Worm (Caenorhabditis elegans) whole organism, L4 larva: ENCODE data around the gene Y76B12C.8.

Experiments
- D1046.2 ChIP-seq: fragments of 200-800 bp; sonication (Bioruptor generic); IDR thresholded peaks from 2 replicates; pipeline ENCODE4 v1.3.6; 2022; ENCODE audit warnings: missing genetic modification characterization, missing compliant biosample characterization
- F26F4.8 ChIP-seq: fragments of 200-800 bp; sonication (Bioruptor generic); conservative IDR thresholded peaks from 2 replicates; pipeline ENCODE4 v1.3.6; 2022; ENCODE audit warnings: missing genetic modification characterization, missing compliant biosample characterization
- T26A8.4 ChIP-seq: fragments of 200-800 bp; sonication (Bioruptor generic); IDR thresholded peaks from 2 replicates; pipeline ENCODE4 v1.3.6; 2022; ENCODE audit warnings: missing genetic modification characterization, missing compliant biosample characterization
- Y48G9A.11 ChIP-seq: fragments of 200-800 bp; sonication (Bioruptor generic); IDR thresholded peaks from 2 replicates; pipeline ENCODE4 v1.3.6; 2022; ENCODE audit warnings: missing genetic modification reagents, missing genetic modification characterization, missing compliant biosample characterization
- Y75B8A.6 ChIP-seq: fragments of 200-800 bp; sonication (Bioruptor generic); IDR thresholded peaks from 2 replicates; pipeline ENCODE4 v1.3.6; 2022; ENCODE audit warnings: missing genetic modification reagents, missing genetic modification characterization, missing compliant biosample characterization
- ZK337.2 ChIP-seq: fragments of 200-800 bp; sonication (Bioruptor generic); IDR thresholded peaks from 2 replicates; pipeline ENCODE4 v1.3.6; 2022; ENCODE audit warnings: missing genetic modification reagents, missing genetic modification characterization, missing compliant biosample characterization
- aly-2 ChIP-seq: sonication (generic microtip); optimal IDR thresholded peaks from 2 replicates; lab custom pipeline; 2018; ENCODE audit warnings: missing biosample characterization, missing genetic modification characterization
- ceh-62 ChIP-seq: sonication (generic microtip); optimal IDR thresholded peaks from 2 replicates; lab custom pipeline; 2017; ENCODE audit warnings: missing biosample characterization, missing genetic modification characterization
- ceh-82 ChIP-seq: sonication (generic microtip); optimal IDR thresholded peaks from 2 replicates; lab custom pipeline; 2017; ENCODE audit warnings: missing biosample characterization, missing genetic modification characterization
- daf-12 ChIP-seq: fragments of 150-350 bp; optimal IDR thresholded peaks from 2 replicates; lab custom pipeline; 2014; ENCODE audit warnings: missing biosample characterization, missing genetic modification reagents, missing genetic modification characterization
- daf-16 ChIP-seq, 3 experiments: sonication (generic microtip); optimal IDR thresholded peaks; 2 replicates each; lab custom pipeline; 2016 to 2017; ENCODE audit warnings: missing genetic modification characterization in 3 of 3, missing genetic modification reagents in 3 of 3, mild to moderate bottlenecking in 2 of 3, missing compliant biosample characterization in 2 of 3, missing biosample characterization in 1 of 3, moderate library complexity in 1 of 3
- daf-8 ChIP-seq: fragments of 200-800 bp; sonication (Bioruptor generic); IDR thresholded peaks from 2 replicates; pipeline ENCODE4 v1.3.6; 2022; ENCODE audit warnings: missing genetic modification characterization, missing compliant biosample characterization
- dmd-6 ChIP-seq: fragments of 200-800 bp; sonication (Bioruptor generic); IDR thresholded peaks from 2 replicates; pipeline ENCODE4 v1.3.6; 2022; ENCODE audit warnings: missing genetic modification reagents, missing genetic modification characterization, missing compliant biosample characterization
- dmd-8 ChIP-seq: fragments of 200-800 bp; sonication (Bioruptor generic); IDR thresholded peaks from 2 replicates; pipeline ENCODE4 v1.3.6; 2022; ENCODE audit warnings: missing genetic modification characterization, missing compliant biosample characterization
- dmd-9 ChIP-seq: fragments of 200-800 bp; sonication (Bioruptor generic); IDR thresholded peaks from 2 replicates; pipeline ENCODE4 v1.3.6; 2022; ENCODE audit warnings: missing genetic modification reagents, missing genetic modification characterization, missing compliant biosample characterization
- fkh-10 ChIP-seq: fragments of 150-350 bp; optimal IDR thresholded peaks from 2 replicates; lab custom pipeline; 2014; ENCODE audit warnings: missing biosample characterization, missing genetic modification reagents, missing genetic modification characterization
- gei-8 ChIP-seq: fragments of 200-800 bp; sonication (Bioruptor generic); optimal IDR thresholded peaks from 2 replicates; lab custom pipeline; 2018; ENCODE audit warnings: mild to moderate bottlenecking, missing genetic modification characterization, missing compliant biosample characterization
- hif-1 ChIP-seq, 2 experiments: sonication (generic microtip); optimal IDR thresholded peaks; 2 replicates each; lab custom pipeline; 2016 to 2017; ENCODE audit warnings: missing compliant biosample characterization in 2 of 2, missing genetic modification characterization in 2 of 2, missing genetic modification reagents in 2 of 2, missing genotype in 2 of 2, mild to moderate bottlenecking in 1 of 2
- hlh-11 ChIP-seq: fragments of 200-800 bp; sonication (Bioruptor generic); optimal IDR thresholded peaks from 2 replicates; lab custom pipeline; 2018; ENCODE audit warnings: mild to moderate bottlenecking, missing genetic modification characterization, missing compliant biosample characterization
- lin-15B ChIP-seq: fragments of 150-350 bp; sonication (generic microtip); optimal IDR thresholded peaks from 3 replicates; lab custom pipeline; 2014; ENCODE audit warnings: missing biosample characterization, missing genetic modification characterization
- lsy-2 ChIP-seq, 2 experiments: fragments of 150-350 bp in 1 of 2; sonication (generic microtip) in 1 of 2; optimal IDR thresholded peaks; 2 replicates each; lab custom pipeline; 2014 to 2017; ENCODE audit warnings: missing biosample characterization in 2 of 2, missing genetic modification characterization in 2 of 2
- madf-5 ChIP-seq, 2 experiments: fragments of 200-800 bp; sonication (Bioruptor generic); IDR thresholded peaks; 2 replicates each; pipeline ENCODE4 v1.3.6; 2022; ENCODE audit warnings: missing compliant biosample characterization in 2 of 2, missing genetic modification characterization in 2 of 2
- madf-9 ChIP-seq: fragments of 200-800 bp; sonication (Bioruptor generic); conservative IDR thresholded peaks from 2 replicates; pipeline ENCODE4 v1.3.6; 2022; ENCODE audit warnings: missing genetic modification reagents, missing genetic modification characterization, missing compliant biosample characterization
- mxl-2 ChIP-seq: fragments of 200-800 bp; sonication (Bioruptor generic); conservative IDR thresholded peaks from 2 replicates; pipeline ENCODE4 v1.3.6; 2022; ENCODE audit warnings: missing genetic modification reagents, missing genetic modification characterization, missing compliant biosample characterization
- nhr-10 ChIP-seq: fragments of 150-350 bp; optimal IDR thresholded peaks from 2 replicates; lab custom pipeline; 2014; ENCODE audit warnings: missing biosample characterization, missing genetic modification characterization
- nhr-102 ChIP-seq: sonication (generic microtip); optimal IDR thresholded peaks from 2 replicates; lab custom pipeline; 2016; ENCODE audit warnings: mild to moderate bottlenecking, missing genetic modification characterization, moderate library complexity, missing compliant biosample characterization
- nhr-111 ChIP-seq: fragments of 200-800 bp; sonication (Bioruptor generic); optimal IDR thresholded peaks from 2 replicates; lab custom pipeline; 2018; ENCODE audit warnings: mild to moderate bottlenecking, missing genetic modification characterization, missing compliant biosample characterization
- nhr-237 ChIP-seq: sonication (generic microtip); optimal IDR thresholded peaks from 2 replicates; lab custom pipeline; 2017; ENCODE audit warnings: missing biosample characterization, missing genetic modification characterization
- nhr-25 ChIP-seq: sonication (generic microtip); optimal IDR thresholded peaks from 2 replicates; lab custom pipeline; 2017; ENCODE audit warnings: missing genetic modification characterization, mild to moderate bottlenecking, missing compliant biosample characterization, antibody characterized with exemption, moderate library complexity, borderline replicate concordance; ENCODE audit not compliant: insufficient read depth
- nhr-42 ChIP-seq: fragments of 200-800 bp; sonication (Bioruptor generic); IDR thresholded peaks from 2 replicates; pipeline ENCODE4 v1.3.6; 2022; ENCODE audit warnings: missing genetic modification characterization, missing compliant biosample characterization
- php-3 ChIP-seq: fragments of 200-800 bp; sonication (Bioruptor generic); IDR thresholded peaks from 2 replicates; pipeline ENCODE4 v1.3.6; 2022; ENCODE audit warnings: missing genetic modification reagents, missing genetic modification characterization, missing compliant biosample characterization
- rbr-2 ChIP-seq: sonication (generic microtip); optimal IDR thresholded peaks from 2 replicates; lab custom pipeline; 2016; ENCODE audit warnings: missing genotype, missing genetic modification characterization, missing compliant biosample characterization
- skn-1 ChIP-seq: fragments of 150-350 bp; optimal IDR thresholded peaks from 2 replicates; lab custom pipeline; 2014; ENCODE audit warnings: missing biosample characterization, missing genetic modification characterization
- tag-97 ChIP-seq: fragments of 200-800 bp; sonication (Bioruptor generic); IDR thresholded peaks from 2 replicates; pipeline ENCODE4 v1.3.6; 2022; ENCODE audit warnings: missing genetic modification characterization, missing compliant biosample characterization
- tra-1 ChIP-seq: fragments of 200-800 bp; sonication (Bioruptor generic); IDR thresholded peaks from 2 replicates; pipeline ENCODE4 v1.3.6; 2022; ENCODE audit warnings: missing genetic modification reagents, missing genetic modification characterization, missing compliant biosample characterization
- unc-130 ChIP-seq: sonication (generic microtip); optimal IDR thresholded peaks from 2 replicates; lab custom pipeline; 2016; ENCODE audit warnings: missing genetic modification reagents, missing genetic modification characterization, missing compliant biosample characterization
- unc-39 ChIP-seq: sonication (generic microtip); optimal IDR thresholded peaks from 2 replicates; lab custom pipeline; 2017; ENCODE audit warnings: missing biosample characterization, missing genetic modification characterization
- unc-62 ChIP-seq, 3 experiments: fragments of 150-350 bp in 1 of 3; sonication (generic microtip); optimal IDR thresholded peaks in 2 of 3; peaks in 1 of 3; 1 replicate in 1 of 3; 2 replicates in 2 of 3; lab custom pipeline; 2014 to 2017; ENCODE audit warnings: missing biosample characterization in 3 of 3, missing genetic modification characterization in 3 of 3, missing genetic modification reagents in 3 of 3, missing genotype in 1 of 3
- vab-7 ChIP-seq: fragments of 200-800 bp; sonication (Bioruptor generic); IDR thresholded peaks from 2 replicates; pipeline ENCODE4 v1.3.6; 2022; ENCODE audit warnings: missing genetic modification reagents, missing genetic modification characterization, missing compliant biosample characterization
- ztf-11 ChIP-seq: fragments of 150-350 bp; optimal IDR thresholded peaks from 2 replicates; lab custom pipeline; 2014; ENCODE audit warnings: missing biosample characterization, missing genetic modification characterization

Y76B12C.8 gene

ce11 chrIV:1979782-1980181 lies at the start of gene Y76B12C.8:
Gene Y76B12C.8 (plus strand): TSS chrIV:1979988.
- TF ChIP-seq dmd-6 (GFP tag; lab: Robert Waterston, UW) (no peak), hlh-11 (tag; lab: Kevin White, UChicago) (no peak), unc-62 (GFP tag; optimal IDR thresholded peaks at IDR 0.05 in 1 of 2; lab: Kevin White, UChicago) (peak in 1 of 2 experiments; percentile 94), unc-62 (tag; optimal IDR thresholded peaks at IDR 0.05; lab: Kevin White, UChicago) (no peak), ZK337.2 (GFP tag; lab: Robert Waterston, UW) (no peak)
- TF ChIP-seq, all 104 proteins: peak for 1

- TF ChIP-seq nhr-102 (tag; lab: Kevin White, UChicago), result no peak
- peak in 1 of 2 experiments; percentile 97 for TF ChIP-seq unc-62 (GFP tag; optimal IDR thresholded peaks at IDR 0.05 in 1 of 2; lab: Kevin White, UChicago)
- no peak for TF ChIP-seq unc-62 (tag; optimal IDR thresholded peaks at IDR 0.05; lab: Kevin White, UChicago)
Observed at ce11 chrIV:1945200-1945599, 34.6 kb upstream of the Y76B12C.8 start.

ce11 chrIV:1947891-1948290 lies 31.9 kb upstream of the Y76B12C.8 start, which contains the start of gene tsen-54:
Gene tsen-54 (plus strand): TSS chrIV:1948191.
- no peak for TF ChIP-seq nhr-42 (GFP tag; lab: Robert Waterston, UW)
- no peak for TF ChIP-seq nhr-10 (tag; lab: Kevin White, UChicago)
- no peak for TF ChIP-seq hlh-11 (tag; lab: Kevin White, UChicago)
- no peak for TF ChIP-seq F26F4.8 (GFP tag; lab: Robert Waterston, UW)
- TF ChIP-seq daf-8, result no peak
- no peak for TF ChIP-seq lsy-2 (tag; optimal IDR thresholded peaks at IDR 0.05; lab: Kevin White, UChicago)
- no peak for TF ChIP-seq unc-39
- TF ChIP-seq nhr-237, result no peak
- TF ChIP-seq hif-1 (tag; optimal IDR thresholded peaks at IDR 0.05; lab: Kevin White, UChicago), result no peak
- no peak for TF ChIP-seq lin-15B (tag; lab: Kevin White, UChicago)
- no peak for TF ChIP-seq mxl-2 (GFP tag; lab: Robert Waterston, UW)
- TF ChIP-seq daf-16 (GFP tag; optimal IDR thresholded peaks at IDR 0.05; lab: Kevin White, UChicago), result no peak
- TF ChIP-seq daf-16 (tag; optimal IDR thresholded peaks at IDR 0.05; lab: Kevin White, UChicago), result no peak
- no peak for TF ChIP-seq ZK337.2 (GFP tag; lab: Robert Waterston, UW)
- no peak for TF ChIP-seq unc-130 (GFP tag; lab: Kevin White, UChicago)

- TF ChIP-seq F26F4.8 (GFP tag; lab: Robert Waterston, UW) (peak; percentile 53; the same call in 1 of the 2 replicates), madf-5 (GFP tag; IDR thresholded peaks at IDR 0.05; lab: Robert Waterston, UW) (0 out of 4 replicates have a peak, but pooled peaks of 1 of the 2 experiments have one; percentile 2), nhr-42 (GFP tag; lab: Robert Waterston, UW) (peak; percentile 20; the same call in 1 of the 2 replicates), php-3 (0 out of 2 replicates have a peak, but pooled peaks have one; percentile 31), vab-7 (0 out of 2 replicates have a peak, but pooled peaks have one; percentile 24), tra-1 (GFP tag; lab: Robert Waterston, UW) (0 out of 2 replicates have a peak, but pooled peaks have one; percentile 21), madf-9 (GFP tag; lab: Robert Waterston, UW) (peak; percentile 15; the same call in 1 of the 2 replicates), Y48G9A.11 (GFP tag; lab: Robert Waterston, UW) (0 out of 2 replicates have a peak, but pooled peaks have one; percentile 27), D1046.2 (GFP tag; lab: Robert Waterston, UW) (peak; percentile 73; the same call in 1 of the 2 replicates)
- TF ChIP-seq, all 104 proteins: peak for 9; not testable (repeated sequence) for 95
Observed at ce11 chrIV:1950617-1951016, 29.2 kb upstream of the Y76B12C.8 start.

- no peak for TF ChIP-seq daf-8
- no peak for TF ChIP-seq dmd-9
- TF ChIP-seq ceh-82 (tag; lab: Kevin White, UChicago), result no peak
- TF ChIP-seq ceh-62 (tag; lab: Kevin White, UChicago), result no peak
- TF ChIP-seq aly-2 (tag; lab: Kevin White, UChicago), result no peak
- TF ChIP-seq nhr-111 (GFP tag; lab: Kevin White, UChicago), result no peak
- TF ChIP-seq T26A8.4 (GFP tag; lab: Robert Waterston, UW), result no peak
- no peak for TF ChIP-seq unc-62 (GFP tag; optimal IDR thresholded peaks at IDR 0.05 in 1 of 2; lab: Kevin White, UChicago)
- no peak for TF ChIP-seq unc-62 (tag; optimal IDR thresholded peaks at IDR 0.05; lab: Kevin White, UChicago)
- no peak for TF ChIP-seq rbr-2
- no peak for TF ChIP-seq fkh-10 (GFP tag; lab: Kevin White, UChicago)
- no peak for TF ChIP-seq dmd-8 (GFP tag; lab: Robert Waterston, UW)
- no peak for TF ChIP-seq nhr-25 (tag; lab: Kevin White, UChicago)
- TF ChIP-seq tag-97 (GFP tag; lab: Robert Waterston, UW), result no peak
- no peak for TF ChIP-seq ztf-11 (tag; lab: Kevin White, UChicago)
- no peak for TF ChIP-seq Y75B8A.6 (GFP tag; lab: Robert Waterston, UW)
- TF ChIP-seq gei-8 (GFP tag; lab: Kevin White, UChicago), result no peak
- TF ChIP-seq daf-12, result no peak
- no peak for TF ChIP-seq skn-1
Observed at ce11 chrIV:1952312-1952711, 27.5 kb upstream of the Y76B12C.8 start.
